Worm (Caenorhabditis elegans) whole organism, late embryonic: ENCODE results near the gene smex-2.

Experiments used
- C38D4.7 ChIP-seq: fragments of 200-800 bp; sonication (Bioruptor generic); optimal IDR thresholded peaks from 2 replicates; lab custom pipeline; 2018; ENCODE audit warnings: mild to moderate bottlenecking, missing genetic modification characterization, moderate library complexity, missing compliant biosample characterization
- T23F11.4 ChIP-seq: fragments of 200-800 bp; sonication (Bioruptor generic); optimal IDR thresholded peaks from 2 replicates; lab custom pipeline; 2018; ENCODE audit warnings: mild to moderate bottlenecking, missing genetic modification characterization, missing compliant biosample characterization
- ahr-1 ChIP-seq: sonication (generic microtip); optimal IDR thresholded peaks from 2 replicates; lab custom pipeline; 2016; ENCODE audit warnings: missing genetic modification characterization, missing compliant biosample characterization
- ama-1 ChIP-seq: fragments of 150-350 bp; optimal IDR thresholded peaks from 2 replicates; lab custom pipeline; 2014
- ceh-14 ChIP-seq: sonication (generic microtip); optimal IDR thresholded peaks from 2 replicates; lab custom pipeline; 2016; ENCODE audit warnings: missing genotype, missing genetic modification characterization, missing compliant biosample characterization
- ceh-19 ChIP-seq: fragments of 200-800 bp; sonication (Bioruptor generic); optimal IDR thresholded peaks from 2 replicates; lab custom pipeline; 2018; ENCODE audit warnings: mild to moderate bottlenecking, missing genetic modification characterization, missing compliant biosample characterization
- ceh-2 ChIP-seq: sonication (generic microtip); optimal IDR thresholded peaks from 2 replicates; lab custom pipeline; 2016; ENCODE audit warnings: missing genotype, missing genetic modification characterization, missing compliant biosample characterization
- ceh-22 ChIP-seq: sonication (generic microtip); optimal IDR thresholded peaks from 2 replicates; lab custom pipeline; 2017; ENCODE audit warnings: missing biosample characterization, missing genetic modification characterization
- ceh-30 ChIP-seq: fragments of 150-350 bp; optimal IDR thresholded peaks from 2 replicates; lab custom pipeline; 2014; ENCODE audit warnings: missing biosample characterization, missing genetic modification characterization
- ceh-31 ChIP-seq: sonication (generic microtip); optimal IDR thresholded peaks from 2 replicates; lab custom pipeline; 2016; ENCODE audit warnings: missing genetic modification characterization, missing compliant biosample characterization
- ceh-34 ChIP-seq: sonication (generic microtip); optimal IDR thresholded peaks from 2 replicates; lab custom pipeline; 2016; ENCODE audit warnings: mild to moderate bottlenecking, missing genetic modification characterization, missing compliant biosample characterization
- ceh-45 ChIP-seq: fragments of 200-800 bp; sonication (Bioruptor generic); IDR thresholded peaks from 2 replicates; pipeline ENCODE4 v1.3.6; 2022; ENCODE audit warnings: missing genetic modification reagents, missing genetic modification characterization, missing compliant biosample characterization
- ceh-48 ChIP-seq: sonication (generic microtip); optimal IDR thresholded peaks from 2 replicates; lab custom pipeline; 2016; ENCODE audit warnings: missing genetic modification characterization, inconsistent platforms, missing compliant biosample characterization
- ceh-6 ChIP-seq: fragments of 200-800 bp; sonication (Bioruptor generic); optimal IDR thresholded peaks from 2 replicates; lab custom pipeline; 2018; ENCODE audit warnings: mild to moderate bottlenecking, missing genetic modification characterization, missing compliant biosample characterization
- dmd-4 ChIP-seq: sonication (generic microtip); optimal IDR thresholded peaks from 2 replicates; lab custom pipeline; 2016; ENCODE audit warnings: borderline replicate concordance, missing genetic modification characterization, missing compliant biosample characterization
- elt-4 ChIP-seq: sonication (generic microtip); optimal IDR thresholded peaks from 2 replicates; lab custom pipeline; 2016; ENCODE audit warnings: missing genetic modification characterization, missing compliant biosample characterization
- eyg-1 ChIP-seq: sonication (generic microtip); optimal IDR thresholded peaks from 2 replicates; lab custom pipeline; 2016; ENCODE audit warnings: missing genotype, missing genetic modification characterization, missing compliant biosample characterization
- fkh-6 ChIP-seq: sonication (generic microtip); optimal IDR thresholded peaks from 2 replicates; lab custom pipeline; 2016; ENCODE audit warnings: missing genetic modification characterization, missing compliant biosample characterization
- gmeb-2 ChIP-seq: sonication (generic microtip); optimal IDR thresholded peaks from 2 replicates; lab custom pipeline; 2016; ENCODE audit warnings: missing genetic modification characterization, inconsistent platforms, missing compliant biosample characterization
- hlh-13 ChIP-seq: fragments of 200-800 bp; sonication (Bioruptor generic); optimal IDR thresholded peaks from 2 replicates; lab custom pipeline; 2018; ENCODE audit warnings: mild to moderate bottlenecking, missing genetic modification characterization, missing compliant biosample characterization
- hlh-30 ChIP-seq: sonication (generic microtip); optimal IDR thresholded peaks from 2 replicates; lab custom pipeline; 2017; ENCODE audit warnings: antibody characterized with exemption, missing genetic modification characterization, missing compliant biosample characterization; ENCODE audit not compliant: insufficient read depth
- hlh-6 ChIP-seq: sonication (generic microtip); optimal IDR thresholded peaks from 2 replicates; lab custom pipeline; 2016; ENCODE audit warnings: missing genotype, missing genetic modification characterization, missing compliant biosample characterization
- lim-6 ChIP-seq: sonication (generic microtip); optimal IDR thresholded peaks from 2 replicates; lab custom pipeline; 2016; ENCODE audit warnings: missing genetic modification characterization, missing compliant biosample characterization
- nfya-1 ChIP-seq: sonication (generic microtip); optimal IDR thresholded peaks from 2 replicates; lab custom pipeline; 2017; ENCODE audit warnings: missing genetic modification characterization, mild to moderate bottlenecking, missing compliant biosample characterization, antibody characterized with exemption, moderate library complexity
- nhr-11 ChIP-seq: fragments of 150-350 bp; optimal IDR thresholded peaks from 2 replicates; lab custom pipeline; 2014; ENCODE audit warnings: missing biosample characterization, missing genetic modification characterization
- nhr-232 ChIP-seq: sonication (generic microtip); optimal IDR thresholded peaks from 2 replicates; lab custom pipeline; 2016; ENCODE audit warnings: missing genetic modification characterization, missing compliant biosample characterization
- npax-4 ChIP-seq: sonication (generic microtip); optimal IDR thresholded peaks from 2 replicates; lab custom pipeline; 2016; ENCODE audit warnings: missing genetic modification characterization, missing compliant biosample characterization
- pha-2 ChIP-seq: sonication (generic microtip); optimal IDR thresholded peaks from 2 replicates; lab custom pipeline; 2017; ENCODE audit warnings: mild to moderate bottlenecking, missing genetic modification characterization, missing compliant biosample characterization
- pqm-1 ChIP-seq: sonication (generic microtip); optimal IDR thresholded peaks from 2 replicates; lab custom pipeline; 2016; ENCODE audit warnings: missing genetic modification characterization, missing compliant biosample characterization
- pros-1 ChIP-seq: fragments of 150-350 bp; optimal IDR thresholded peaks from 2 replicates; lab custom pipeline; 2014; ENCODE audit warnings: missing biosample characterization, missing genetic modification reagents, missing genetic modification characterization
- ref-2 ChIP-seq: sonication (generic microtip); optimal IDR thresholded peaks from 2 replicates; lab custom pipeline; 2016; ENCODE audit warnings: missing genetic modification characterization, missing compliant biosample characterization
- sox-2 ChIP-seq: fragments of 200-800 bp; sonication (Bioruptor generic); IDR thresholded peaks from 2 replicates; pipeline ENCODE4 v1.3.6; 2022; ENCODE audit warnings: missing genetic modification reagents, missing genetic modification characterization, missing compliant biosample characterization
- ttx-3 ChIP-seq: sonication (generic microtip); optimal IDR thresholded peaks from 2 replicates; lab custom pipeline; 2016; ENCODE audit warnings: missing genetic modification reagents, missing genetic modification characterization, missing compliant biosample characterization
- unc-42 ChIP-seq: sonication (generic microtip); optimal IDR thresholded peaks from 2 replicates; lab custom pipeline; 2016; ENCODE audit warnings: missing genotype, missing genetic modification characterization, missing compliant biosample characterization
- unc-55 ChIP-seq: sonication (generic microtip); optimal IDR thresholded peaks from 2 replicates; lab custom pipeline; 2017; ENCODE audit warnings: missing biosample characterization, missing genetic modification reagents, missing genetic modification characterization
- ztf-16 ChIP-seq: sonication (generic microtip); optimal IDR thresholded peaks from 2 replicates; lab custom pipeline; 2017; ENCODE audit warnings: missing genetic modification characterization, missing compliant biosample characterization

The smex-2 gene

DNA sequence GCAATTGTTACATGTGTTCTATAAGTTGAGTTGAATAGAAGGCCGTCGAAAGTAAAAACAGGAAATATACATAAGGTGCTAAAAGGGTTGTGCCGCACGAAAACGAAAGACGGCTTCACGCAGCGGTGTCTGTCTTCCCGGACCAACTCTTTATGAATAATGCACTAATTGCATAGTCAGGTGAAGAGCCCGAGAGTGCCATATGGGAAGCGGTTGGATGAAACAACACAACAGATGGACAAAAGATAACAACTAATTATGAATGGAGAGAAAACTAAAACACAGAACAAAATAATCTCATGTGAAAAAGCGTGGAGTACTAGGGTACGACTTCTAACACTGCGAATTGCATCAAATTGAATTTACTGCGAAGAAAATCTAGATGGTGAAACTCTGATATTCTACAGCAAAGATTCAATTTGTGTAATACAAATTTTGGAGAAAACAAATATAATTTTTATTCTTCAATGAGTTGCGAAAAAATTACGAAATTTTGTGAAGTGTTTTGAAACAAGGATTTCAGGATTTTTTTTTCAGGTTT is 9.7 kb upstream of the smex-2 start:
- TF ChIP-seq ceh-45 (GFP tag; lab: Robert Waterston, UW) (no peak), unc-42 (tag; lab: Kevin White, UChicago) (peak; percentile 89), ref-2 (tag; lab: Kevin White, UChicago) (peak; percentile 23), ceh-19 (GFP tag; lab: Kevin White, UChicago) (no peak), ceh-31 (tag; lab: Kevin White, UChicago) (peak; percentile 66)

DNA sequence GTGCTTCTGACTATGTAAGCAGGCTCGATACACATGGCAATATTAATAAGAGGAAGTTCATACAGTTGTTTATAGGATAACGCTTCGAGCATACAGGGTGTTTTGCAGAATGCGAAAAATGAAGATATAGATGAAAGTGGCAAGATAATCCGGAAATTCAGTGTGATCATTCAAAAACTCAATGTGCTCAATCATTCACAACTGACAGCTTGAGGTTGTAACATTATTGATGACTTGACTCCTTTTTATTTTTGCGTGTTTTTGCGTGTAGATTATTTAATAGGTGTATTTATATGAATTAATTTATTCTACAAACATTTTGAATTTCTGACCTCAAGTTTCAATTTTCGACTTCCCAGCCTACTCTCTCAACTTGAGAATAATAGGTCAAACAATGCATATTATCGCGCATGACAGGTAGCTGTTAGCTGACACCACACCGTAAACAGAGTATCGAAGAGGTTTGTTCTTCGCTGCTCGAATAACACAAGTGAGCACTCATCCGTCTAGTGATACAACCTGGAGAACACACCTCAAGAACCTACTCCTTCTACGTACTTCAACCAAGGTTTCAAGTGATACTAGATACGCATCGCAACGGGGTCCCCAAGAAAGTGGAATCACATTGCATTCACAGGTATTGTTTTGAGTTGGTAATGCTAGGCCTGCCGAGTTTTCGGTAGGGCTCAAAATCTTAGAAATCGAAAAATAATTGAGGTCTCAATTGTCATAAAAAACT is 8.1 kb upstream of the smex-2 start:
- TF ChIP-seq ztf-16 (tag; lab: Kevin White, UChicago) (no peak), hlh-13 (GFP tag; lab: Kevin White, UChicago) (no peak), pha-2 (peak; percentile 19), nhr-11 (tag; lab: Kevin White, UChicago) (no peak), ceh-31 (tag; lab: Kevin White, UChicago) (no peak), dmd-4 (tag; lab: Kevin White, UChicago) (no peak), npax-4 (tag; lab: Kevin White, UChicago) (no peak), ceh-22 (tag; lab: Kevin White, UChicago) (peak; percentile 66), unc-55 (GFP tag; lab: Kevin White, UChicago) (peak; percentile 66)
- TF ChIP-seq, all 69 proteins: peak for 3

DNA sequence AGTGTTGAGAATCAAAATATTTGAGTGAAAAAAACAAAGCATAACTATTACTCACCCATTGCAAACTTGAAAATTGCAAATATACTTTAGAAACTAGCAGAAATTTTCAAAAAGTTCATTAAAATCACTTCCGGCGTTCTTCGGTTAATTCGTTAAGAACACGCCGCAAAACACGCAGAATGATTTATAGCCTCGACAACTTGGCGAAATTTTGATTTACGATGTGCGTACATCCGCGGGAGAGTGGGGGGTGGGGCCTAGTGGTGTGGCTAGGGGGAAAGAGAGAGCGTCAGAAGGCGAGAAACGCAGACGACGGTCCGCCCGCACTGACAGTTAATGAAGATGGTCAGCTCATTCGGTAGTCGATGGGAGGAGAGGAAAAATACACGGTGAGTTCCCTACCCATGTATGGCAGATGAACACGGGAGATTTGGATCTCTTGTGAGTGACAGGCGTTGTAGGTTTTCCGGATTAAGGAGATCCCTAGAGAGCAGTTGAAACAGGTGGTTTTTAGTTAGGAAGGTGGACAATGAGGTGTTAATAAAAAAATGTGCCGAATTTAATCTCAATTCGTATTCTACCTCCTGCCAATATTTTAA is 7.0 kb upstream of the smex-2 start, which contains the start of gene igcm-4:
igcm-4 (minus strand) TSS at position 237 of the 599 bp plus-strand sequence.
- TF ChIP-seq fkh-6 (tag; lab: Kevin White, UChicago) (no peak), pros-1 (no peak), ref-2 (tag; lab: Kevin White, UChicago) (peak; percentile 9), unc-55 (GFP tag; lab: Kevin White, UChicago) (peak; percentile 99), nhr-232 (no peak)

DNA sequence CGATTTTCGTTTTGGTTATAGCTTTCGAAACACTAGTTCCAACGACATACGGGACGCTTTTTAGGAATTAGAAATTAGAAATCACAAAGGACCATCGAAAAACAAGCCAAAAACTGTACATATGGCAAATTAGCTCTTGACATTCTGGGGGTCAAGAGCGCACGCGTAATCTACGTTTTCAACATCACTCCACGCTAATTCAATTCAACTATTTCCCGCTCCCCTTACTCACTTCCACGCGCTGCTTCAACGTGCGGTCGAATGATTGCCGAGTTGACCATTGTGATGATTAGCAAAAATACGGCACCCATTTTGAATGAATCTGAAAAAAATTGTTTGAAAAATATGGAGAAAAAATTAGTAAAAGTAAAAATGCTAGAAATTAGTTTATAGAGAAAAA is 6.3 kb upstream of the smex-2 start:
- no peak for TF ChIP-seq ceh-45 (GFP tag; lab: Robert Waterston, UW)
- TF ChIP-seq unc-42 (tag; lab: Kevin White, UChicago): peak; percentile 74
- TF ChIP-seq, all 69 proteins: peak for 1

DNA sequence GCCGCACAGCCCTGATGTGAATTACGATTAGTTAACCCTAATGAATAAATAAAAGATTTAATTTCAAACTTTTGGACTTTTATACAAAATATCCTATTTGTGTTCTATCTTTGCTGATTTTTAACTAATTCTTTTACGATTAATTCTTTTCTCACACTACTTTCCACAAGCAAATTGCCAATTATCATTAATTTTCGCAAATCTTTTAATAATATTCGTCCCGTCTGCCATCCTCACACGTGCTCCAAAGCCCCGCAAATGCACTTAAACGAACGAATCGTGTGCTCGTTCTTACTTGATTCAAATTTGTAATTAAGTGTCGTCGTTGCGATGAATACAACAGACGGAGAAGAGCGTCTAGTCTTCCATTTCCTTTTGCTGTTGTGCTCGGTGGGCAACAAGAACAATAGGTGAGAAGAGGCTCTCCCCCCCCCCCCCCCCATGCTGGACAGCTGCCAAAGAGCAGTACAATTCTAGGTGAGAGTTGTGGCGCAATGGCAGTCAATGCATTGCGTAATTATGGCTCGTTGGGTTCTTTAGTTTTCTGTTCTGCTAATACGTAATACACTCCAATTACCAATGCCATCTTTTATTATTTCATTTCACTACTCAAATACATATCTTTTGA is 5.4 kb upstream of the smex-2 start:
- TF ChIP-seq ceh-2 (tag; lab: Kevin White, UChicago) (no peak), ceh-34 (tag; lab: Kevin White, UChicago) (no peak), nfya-1 (tag; lab: Kevin White, UChicago) (no peak), C38D4.7 (no peak), T23F11.4 (GFP tag; lab: Kevin White, UChicago) (no peak), ahr-1 (tag; lab: Kevin White, UChicago) (no peak), ceh-31 (tag; lab: Kevin White, UChicago) (peak; percentile 45), nhr-11 (tag; lab: Kevin White, UChicago) (no peak), ceh-30 (no peak), unc-42 (tag; lab: Kevin White, UChicago) (peak; percentile 96), sox-2 (GFP tag; lab: Robert Waterston, UW) (peak; percentile 55)

DNA sequence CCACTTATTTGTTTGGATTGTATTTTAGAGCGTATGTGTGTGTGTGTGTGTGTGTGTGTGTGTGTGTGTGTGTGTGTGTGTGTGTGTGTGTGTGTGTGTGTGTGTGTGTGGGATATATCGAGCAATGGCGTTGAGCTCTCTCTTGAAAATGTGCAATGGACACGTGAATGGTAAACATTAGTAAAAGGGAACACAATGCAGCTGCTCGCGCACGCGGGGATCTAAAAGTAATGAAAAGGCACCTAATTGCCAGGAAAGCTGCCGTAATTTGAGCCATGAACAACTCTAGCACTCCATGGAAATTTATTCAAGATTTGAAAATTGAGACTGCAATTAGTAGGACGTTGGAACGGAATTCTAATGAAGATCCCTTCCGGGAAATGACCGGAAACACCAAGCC is 4.0 kb upstream of the smex-2 start:
- TF ChIP-seq unc-42 (tag; lab: Kevin White, UChicago) (peak; percentile 41), ceh-22 (tag; lab: Kevin White, UChicago) (no peak), ceh-30 (no peak), ceh-6 (GFP tag; lab: Kevin White, UChicago) (peak; percentile 30), elt-4 (tag; lab: Kevin White, UChicago) (no peak), pha-2 (peak; percentile 19), ama-1 (lab: Kevin White, UChicago) (no peak), ttx-3 (tag; lab: Kevin White, UChicago) (no peak), ceh-48 (no peak), gmeb-2 (tag; lab: Kevin White, UChicago) (peak; percentile 7), ztf-16 (tag; lab: Kevin White, UChicago) (no peak), pqm-1 (tag; lab: Kevin White, UChicago) (no peak), eyg-1 (tag; lab: Kevin White, UChicago) (no peak), hlh-6 (tag; lab: Kevin White, UChicago) (no peak), ceh-19 (GFP tag; lab: Kevin White, UChicago) (peak; percentile 77), pros-1 (no peak), hlh-30 (tag; lab: Kevin White, UChicago) (no peak), fkh-6 (tag; lab: Kevin White, UChicago) (no peak), ceh-14 (tag; lab: Kevin White, UChicago) (no peak), lim-6 (tag; lab: Kevin White, UChicago) (no peak), sox-2 (GFP tag; lab: Robert Waterston, UW) (peak; percentile 30; the same call in 1 of the 2 replicates), C38D4.7 (no peak)
